Worm (Caenorhabditis elegans): ENCODE results near the gene ska-3.

DNA sequence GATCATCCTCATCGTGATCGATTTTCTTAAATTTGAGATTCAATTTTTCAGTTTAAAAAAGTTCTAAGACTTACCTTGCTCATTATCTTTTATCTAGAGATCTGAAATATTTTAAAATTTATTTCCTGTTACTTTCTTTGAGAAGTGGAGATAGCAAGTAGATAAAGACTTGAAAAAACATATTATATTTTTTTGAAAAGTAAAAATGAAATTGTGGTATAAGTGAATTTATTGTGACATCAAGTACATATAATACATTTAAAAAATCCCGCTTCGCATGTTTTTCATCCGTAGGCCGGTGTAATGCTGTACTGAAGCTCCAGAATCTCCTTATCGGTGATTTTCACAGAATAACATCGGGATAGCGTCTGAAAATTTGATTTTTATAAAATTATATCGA lies 18.5 kb upstream of the ska-3 start, which contains the start of gene B0336.7:
- TF ChIP-seq lin-13 (GFP tag; optimal IDR thresholded peaks at IDR 0.05) (no peak), aly-2 (tag; optimal IDR thresholded peaks at IDR 0.05) (no peak)

All from whole organism, L2 larva.